Fruit fly (Drosophila melanogaster): Measurements from ENCODE around the gene mus81.

The mus81 gene

DNA sequence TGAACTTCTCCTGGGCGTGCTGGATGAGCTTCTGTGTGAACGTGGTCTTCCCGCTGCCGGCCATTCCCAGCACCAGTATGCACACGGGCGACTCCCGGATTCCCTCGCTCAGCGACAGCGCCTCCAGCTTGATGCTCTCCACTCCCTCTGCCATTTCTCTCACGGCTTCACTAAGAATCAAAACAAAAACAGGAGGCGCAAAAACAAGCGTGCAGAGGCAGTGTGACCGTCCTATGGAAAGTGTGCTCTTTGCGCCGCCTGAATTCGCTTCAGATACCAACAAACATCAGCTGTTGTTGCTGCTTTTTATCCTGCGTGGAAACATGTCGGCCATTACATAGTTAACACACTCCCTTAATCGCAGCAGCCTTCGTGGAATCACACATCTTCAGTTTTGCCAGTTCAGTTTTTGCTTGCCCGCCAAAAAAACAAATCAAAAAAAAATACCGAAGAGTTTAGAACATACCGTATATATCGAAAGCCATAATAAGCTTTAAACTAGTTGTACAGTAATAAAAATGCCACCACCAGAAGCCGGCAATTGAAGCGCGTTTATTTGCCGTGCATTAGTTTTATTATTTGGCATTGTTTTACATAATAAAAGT lies at the start of gene mus81, which contains the start of gene CG3704 (continued):
- TF ChIP-seq Dek (tag; optimal IDR thresholded peaks at IDR 0.05), result no peak
- TF ChIP-seq ase (GFP tag; IDR thresholded peaks at IDR 0.05), result no peak
- TF ChIP-seq D19B (GFP tag; optimal IDR thresholded peaks at IDR 0.05), result no peak
- no peak for TF ChIP-seq CG7357 (GFP tag; IDR thresholded peaks at IDR 0.05)
- no peak for TF ChIP-seq CG6272 (GFP tag; IDR thresholded peaks at IDR 0.05)
- no peak for TF ChIP-seq sr (GFP tag; IDR thresholded peaks at IDR 0.05)
- peak; percentile 75 for TF ChIP-seq Dp (GFP tag; optimal IDR thresholded peaks at IDR 0.05)
- no peak for TF ChIP-seq abd-A (tag; optimal IDR thresholded peaks at IDR 0.05)
- peak; percentile 10 for TF ChIP-seq Ets65A (GFP tag)
- TF ChIP-seq CG13775 (GFP tag; optimal IDR thresholded peaks at IDR 0.05), result no peak
- no peak for TF ChIP-seq B-H2 (GFP tag; optimal IDR thresholded peaks at IDR 0.05)
- no peak for TF ChIP-seq Trl (optimal IDR thresholded peaks at IDR 0.05)
- no peak for TF ChIP-seq Trl (GFP tag; optimal IDR thresholded peaks at IDR 0.05)
- TF ChIP-seq Tbp (GFP tag; optimal IDR thresholded peaks at IDR 0.05), result no peak
- no peak for TF ChIP-seq ken (GFP tag; IDR thresholded peaks at IDR 0.05)
- TF ChIP-seq da (GFP tag; optimal IDR thresholded peaks at IDR 0.05), result no peak
- 0 out of 3 replicates have a peak, but pooled peaks have one; percentile 15 for TF ChIP-seq CG6791 (GFP tag; IDR thresholded peaks at IDR 0.05; ENCODE audit: partially characterized antibody)
- TF ChIP-seq rib (GFP tag; IDR thresholded peaks at IDR 0.05), result no peak
- no peak for TF ChIP-seq peb (GFP tag; IDR thresholded peaks at IDR 0.05)
- peak; percentile 83 for TF ChIP-seq dm (GFP tag; optimal IDR thresholded peaks at IDR 0.05)
- TF ChIP-seq stwl (tag; optimal IDR thresholded peaks at IDR 0.05), result peak; percentile 58
- TF ChIP-seq CG4282 (GFP tag; optimal IDR thresholded peaks at IDR 0.05), result no peak
- TF ChIP-seq pita (GFP tag; optimal IDR thresholded peaks at IDR 0.05), result no peak
- no peak for TF ChIP-seq Hr51 (GFP tag; optimal IDR thresholded peaks at IDR 0.05)
- TF ChIP-seq slbo (GFP tag; IDR thresholded peaks at IDR 0.05), result peak; percentile 16; the same call in 1 of the 2 replicates
- TF ChIP-seq HLH54F (GFP tag; optimal IDR thresholded peaks at IDR 0.05), result no peak
- TF ChIP-seq dmrt11E (tag; optimal IDR thresholded peaks at IDR 0.05), result no peak
- no peak for TF ChIP-seq wor (GFP tag; IDR thresholded peaks at IDR 0.05)
- TF ChIP-seq CG17912 (GFP tag; optimal IDR thresholded peaks at IDR 0.05), result no peak
- TF ChIP-seq Usf (GFP tag; optimal IDR thresholded peaks at IDR 0.05), result no peak
- peak; percentile 14 for TF ChIP-seq CG2120 (GFP tag; optimal IDR thresholded peaks at IDR 0.05)
- no peak for TF ChIP-seq NK7.1 (GFP tag; optimal IDR thresholded peaks at IDR 0.05)
- peak; percentile 95 for TF ChIP-seq CG5245 (GFP tag; optimal IDR thresholded peaks at IDR 0.05)
- no peak for TF ChIP-seq CG3726 (GFP tag; IDR thresholded peaks at IDR 0.05)
- no peak for TF ChIP-seq CG32532 (GFP tag; IDR thresholded peaks at IDR 0.05)
- no peak for TF ChIP-seq dan (GFP tag; IDR thresholded peaks at IDR 0.05)
- TF ChIP-seq CG11247 (GFP tag; IDR thresholded peaks at IDR 0.05), result no peak
- peak; percentile 36 for TF ChIP-seq sens (GFP tag)
- TF ChIP-seq Rfx (GFP tag; IDR thresholded peaks at IDR 0.05), result no peak
- no peak for TF ChIP-seq Fer3 (tag; optimal IDR thresholded peaks at IDR 0.05)
- peak; percentile 62 for TF ChIP-seq pzg (GFP tag; optimal IDR thresholded peaks at IDR 0.05)
- TF ChIP-seq CG2889 (GFP tag; IDR thresholded peaks at IDR 0.05), result no peak
- no peak for TF ChIP-seq CG14441 (GFP tag; IDR thresholded peaks at IDR 0.05)
- no peak for TF ChIP-seq psq (GFP tag; optimal IDR thresholded peaks at IDR 0.05)
- TF ChIP-seq CG4707 (GFP tag; optimal IDR thresholded peaks at IDR 0.05), result no peak
- no peak for TF ChIP-seq CG11696 (GFP tag; IDR thresholded peaks at IDR 0.05)
- TF ChIP-seq ap (GFP tag; IDR thresholded peaks at IDR 0.05), result no peak
- TF ChIP-seq tin (GFP tag; optimal IDR thresholded peaks at IDR 0.05), result no peak
- TF ChIP-seq CG17361 (GFP tag; IDR thresholded peaks at IDR 0.05), result no peak
- no peak for TF ChIP-seq CG4404 (GFP tag; IDR thresholded peaks at IDR 0.05)
- no peak for TF ChIP-seq CG8290 (GFP tag; optimal IDR thresholded peaks at IDR 0.05)
- TF ChIP-seq CG8290 (tag; optimal IDR thresholded peaks at IDR 0.05), result no peak
- TF ChIP-seq fd3F (GFP tag; optimal IDR thresholded peaks at IDR 0.05), result no peak
